Fruit fly (Drosophila melanogaster) whole organism: ENCODE data around the gene CG31817.
A peak's percentile ranks its signal among the peaks of the same experiment; 100 is the strongest.

Experiments used
- CG8478 ChIP-seq: fragments of >200 bp; optimal IDR thresholded peaks from 2 replicates; lab custom pipeline; 2018; ENCODE audit warnings: inconsistent platforms
- Dll ChIP-seq: fragments of >200 bp; optimal IDR thresholded peaks from 2 replicates; lab custom pipeline; 2017
- EcR ChIP-seq, 2 experiments: fragments of >200 bp; optimal IDR thresholded peaks; 2 replicates each; lab custom pipeline; 2017; ENCODE audit warnings: missing biosample characterization in 2 of 2, missing genetic modification characterization in 2 of 2, missing genetic modification reagents in 2 of 2
- psq ChIP-seq: fragments of >200 bp; optimal IDR thresholded peaks from 2 replicates; lab custom pipeline; 2017

dm6 chr2L:16281419-16282076 lies 56.1 kb downstream of the CG31817 start:
- no peak for TF ChIP-seq CG8478 (lab: Kevin White, UChicago)
- TF ChIP-seq Dll: peak; percentile 45
- TF ChIP-seq psq (lab: Kevin White, UChicago): no peak
- no peak for TF ChIP-seq EcR (GFP tag; optimal IDR thresholded peaks at IDR 0.05; lab: Kevin White, UChicago)
